Fruit fly (Drosophila melanogaster): ENCODE measurements around the gene Sulf1.

Gene Sulf1

dm6 chr3R:16350400-16350799, 11.0 kb upstream of the Sulf1 start:
- TF ChIP-seq CG8478 (optimal IDR thresholded peaks at IDR 0.05) (no peak), CTCF (optimal IDR thresholded peaks at IDR 0.05) (peak; percentile 25 to 57)

dm6 chr3R:16349111-16349655, 9.8 kb upstream of the Sulf1 start, which contains the start of the genes CG14879 and Manf:
TSS of gene CG14879 (minus strand) at chr3R:16349226.
TSS of gene Manf (plus strand) at chr3R:16349404.
- TF ChIP-seq CTCF (optimal IDR thresholded peaks at IDR 0.05) = peak; percentile 24 to 38
- TF ChIP-seq CG8478 (optimal IDR thresholded peaks at IDR 0.05) = no peak

dm6 chr3R:16348289-16348688, 8.9 kb upstream of the Sulf1 start:
- TF ChIP-seq CG8478 (optimal IDR thresholded peaks at IDR 0.05) (no peak), CTCF (optimal IDR thresholded peaks at IDR 0.05) (no peak)

dm6 chr3R:16347626-16348264, 8.4 kb upstream of the Sulf1 start:
- TF ChIP-seq CG8478 (optimal IDR thresholded peaks at IDR 0.05) (no peak), CTCF (optimal IDR thresholded peaks at IDR 0.05) (no peak)

- TF ChIP-seq CG8478 (optimal IDR thresholded peaks at IDR 0.05) (no peak), CTCF (optimal IDR thresholded peaks at IDR 0.05) (no peak)
These were observed 2.5 kb upstream of the Sulf1 start, which contains the start of the genes SF2 and pad for dm6 chr3R:16341817-16342374. TSS of gene SF2 (minus strand) at chr3R:16341988. TSS of gene pad (plus strand) at chr3R:16342318.

- TF ChIP-seq CTCF (optimal IDR thresholded peaks at IDR 0.05) (no peak), CG8478 (optimal IDR thresholded peaks at IDR 0.05) (no peak)
These were observed 1.2 kb upstream of the Sulf1 start for dm6 chr3R:16340610-16341009.

- TF ChIP-seq CG8478 (optimal IDR thresholded peaks at IDR 0.05) (no peak), CTCF (optimal IDR thresholded peaks at IDR 0.05) (peak in 1 of 2 experiments; percentile 8)
These were observed 1.0 kb downstream of the Sulf1 start for dm6 chr3R:16338342-16338741.

dm6 chr3R:16337863-16338262, 1.5 kb downstream of the Sulf1 start:
- TF ChIP-seq CG8478 (optimal IDR thresholded peaks at IDR 0.05) = no peak
- no peak for TF ChIP-seq CTCF (optimal IDR thresholded peaks at IDR 0.05)

- no peak for TF ChIP-seq CTCF (optimal IDR thresholded peaks at IDR 0.05)
- no peak for TF ChIP-seq CG8478 (optimal IDR thresholded peaks at IDR 0.05)
These were observed 2.4 kb downstream of the Sulf1 start for dm6 chr3R:16337053-16337385.

- no peak for TF ChIP-seq CTCF (optimal IDR thresholded peaks at IDR 0.05)
- TF ChIP-seq CG8478 (optimal IDR thresholded peaks at IDR 0.05) = no peak
These were observed 2.9 kb downstream of the Sulf1 start for dm6 chr3R:16336327-16337052.

dm6 chr3R:16335438-16336073, 3.8 kb downstream of the Sulf1 start:
- TF ChIP-seq CG8478 (optimal IDR thresholded peaks at IDR 0.05) (no peak), CTCF (optimal IDR thresholded peaks at IDR 0.05) (no peak)

- TF ChIP-seq CG8478 (optimal IDR thresholded peaks at IDR 0.05) (no peak), CTCF (optimal IDR thresholded peaks at IDR 0.05) (no peak)
These were observed 4.6 kb downstream of the Sulf1 start for dm6 chr3R:16334797-16335196.

dm6 chr3R:16334329-16334728, 5.0 kb downstream of the Sulf1 start:
- TF ChIP-seq CTCF (optimal IDR thresholded peaks at IDR 0.05) (no peak), CG8478 (optimal IDR thresholded peaks at IDR 0.05) (no peak)

- no peak for TF ChIP-seq CTCF (optimal IDR thresholded peaks at IDR 0.05)
- no peak for TF ChIP-seq CG8478 (optimal IDR thresholded peaks at IDR 0.05)
These were observed 7.5 kb downstream of the Sulf1 start for dm6 chr3R:16331809-16332343.

- TF ChIP-seq CTCF (optimal IDR thresholded peaks at IDR 0.05) (no peak), CG8478 (optimal IDR thresholded peaks at IDR 0.05) (no peak)
These were observed 9.6 kb downstream of the Sulf1 start for dm6 chr3R:16329797-16330196.
